Worm (Caenorhabditis elegans) whole organism, L4/young adult: ENCODE data around the gene bgnt-1.3.

Experiments used
- W03F9.2 ChIP-seq: fragments of 150-350 bp; optimal IDR thresholded peaks from 2 replicates; lab custom pipeline; 2014; ENCODE audit warnings: missing biosample characterization, missing genetic modification characterization
- dao-5 ChIP-seq: sonication (generic microtip); optimal IDR thresholded peaks from 2 replicates; lab custom pipeline; 2016; ENCODE audit warnings: missing genotype, missing genetic modification characterization, moderate library complexity, missing compliant biosample characterization
- him-1 ChIP-seq: sonication (generic microtip); optimal IDR thresholded peaks from 2 replicates; lab custom pipeline; 2016; ENCODE audit warnings: missing genotype, missing genetic modification reagents, missing genetic modification characterization, missing compliant biosample characterization

The bgnt-1.3 gene

DNA sequence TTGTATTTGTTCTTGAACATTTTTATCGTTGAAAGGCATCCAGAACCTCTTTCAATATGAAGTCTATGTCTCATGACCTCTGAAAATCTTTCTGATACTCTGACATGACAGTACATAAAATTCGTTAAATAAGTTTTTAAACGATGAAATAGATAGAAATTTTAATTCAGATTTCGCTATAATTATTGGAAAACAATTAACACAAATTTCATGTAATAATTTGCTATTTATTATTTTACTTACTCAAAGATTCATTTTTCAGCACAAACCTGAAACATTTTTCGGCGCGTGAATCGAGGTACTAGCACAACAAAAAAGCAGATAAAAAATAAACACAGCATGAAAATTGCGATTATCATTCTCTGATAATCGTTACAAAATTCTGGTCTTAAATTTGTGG, 10.2 kb upstream of the bgnt-1.3 start, which contains the start of gene T13F3.4:
TSS of gene T13F3.4 (minus strand) at position 101 of the 400 bp plus-strand sequence.
- TF ChIP-seq W03F9.2 = no peak
- TF ChIP-seq him-1 (tag; lab: Kevin White, UChicago) = no peak
- TF ChIP-seq dao-5 = no peak

DNA sequence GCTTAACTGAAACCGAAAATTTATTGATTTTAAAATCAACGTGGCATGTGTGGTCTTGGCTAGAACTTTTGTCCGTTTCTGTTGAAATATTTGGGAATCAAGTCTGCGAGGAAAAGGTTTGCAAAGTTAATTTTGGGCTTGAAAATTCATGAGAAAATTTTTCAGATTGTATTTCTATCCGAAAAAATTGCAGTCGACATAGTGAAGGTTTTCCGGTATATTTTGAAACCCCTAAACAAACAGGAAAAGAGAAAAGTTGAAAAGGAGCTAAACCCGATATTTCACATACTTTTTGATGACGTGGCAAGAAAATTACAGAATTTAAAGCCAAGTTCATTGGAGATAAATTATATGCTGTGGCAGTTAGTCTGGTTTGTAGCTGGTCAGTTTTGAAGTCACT, 3.4 kb upstream of the bgnt-1.3 start, which contains the start of gene nhr-127:
TSS of gene nhr-127 (plus strand) at position 301 of the 400 bp plus-strand sequence.
- TF ChIP-seq him-1 (tag; lab: Kevin White, UChicago) = no peak
- TF ChIP-seq W03F9.2 = no peak
- TF ChIP-seq dao-5 = no peak

DNA sequence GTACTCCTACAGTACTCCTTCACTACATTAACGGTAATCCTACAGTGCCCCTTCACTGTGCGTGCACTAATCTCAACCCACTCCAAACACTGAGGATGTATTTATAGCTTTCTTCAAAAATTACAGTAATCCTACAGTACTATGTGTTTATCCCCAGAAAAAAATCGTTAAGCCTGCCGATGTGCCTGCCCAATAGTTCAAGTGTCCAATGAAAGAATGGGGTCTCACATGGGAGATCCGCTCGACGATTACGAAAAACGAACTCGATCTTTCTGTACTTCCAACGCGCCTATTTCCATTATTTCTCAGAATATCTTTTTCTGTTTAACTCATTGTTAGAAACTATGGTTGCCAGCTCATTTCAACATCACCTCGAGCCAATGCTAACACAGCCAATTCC, 1.8 kb upstream of the bgnt-1.3 start, which contains the start of gene nhr-218:
TSS of gene nhr-218 (plus strand) at position 301 of the 400 bp plus-strand sequence.
- no peak for TF ChIP-seq W03F9.2
- TF ChIP-seq him-1 (tag; lab: Kevin White, UChicago) = no peak
- TF ChIP-seq dao-5 = no peak

DNA sequence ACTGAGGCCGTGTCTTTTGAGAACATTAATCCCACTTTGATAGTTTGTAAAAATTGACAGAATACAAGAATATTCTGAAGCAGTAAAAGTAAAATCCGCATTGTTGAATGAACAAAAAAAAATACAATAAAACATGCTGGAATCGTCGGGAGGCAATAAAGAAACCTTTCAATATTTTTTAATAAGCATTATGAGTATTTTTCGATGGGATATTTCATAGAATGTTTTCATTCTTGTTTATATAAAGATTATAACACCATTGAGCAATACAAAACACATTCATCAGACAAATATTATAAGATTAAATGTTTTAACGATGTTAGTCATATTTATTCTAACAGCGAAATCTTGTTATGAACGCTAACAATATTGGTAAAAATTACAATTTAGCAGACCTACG, 2.6 kb downstream of the bgnt-1.3 start, which contains the start of gene gcy-20:
TSS of gene gcy-20 (minus strand) at position 101 of the 400 bp plus-strand sequence.
- TF ChIP-seq W03F9.2 = no peak
- TF ChIP-seq dao-5 = no peak
- no peak for TF ChIP-seq him-1 (tag; lab: Kevin White, UChicago)

DNA sequence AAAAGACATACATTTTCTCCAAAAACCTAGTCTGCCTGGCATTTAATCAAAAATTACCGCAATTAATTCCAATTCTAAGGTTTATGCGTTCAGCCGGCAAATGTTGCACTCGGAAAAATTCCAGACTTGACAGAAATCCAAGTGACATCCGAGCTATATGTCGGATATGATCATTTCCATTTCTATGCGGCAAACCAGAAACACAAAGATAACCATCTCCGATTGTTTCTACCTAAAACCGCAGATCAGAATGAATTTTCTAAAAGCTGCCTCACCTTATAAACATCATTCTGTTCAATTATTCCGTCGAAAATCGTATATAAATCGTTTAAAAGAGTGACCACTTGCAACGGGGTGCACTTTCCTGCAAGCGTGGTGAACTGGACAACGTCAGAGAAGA, 7.2 kb downstream of the bgnt-1.3 start:
- no peak for TF ChIP-seq him-1 (tag; lab: Kevin White, UChicago)
- no peak for TF ChIP-seq dao-5
- TF ChIP-seq W03F9.2 = no peak

DNA sequence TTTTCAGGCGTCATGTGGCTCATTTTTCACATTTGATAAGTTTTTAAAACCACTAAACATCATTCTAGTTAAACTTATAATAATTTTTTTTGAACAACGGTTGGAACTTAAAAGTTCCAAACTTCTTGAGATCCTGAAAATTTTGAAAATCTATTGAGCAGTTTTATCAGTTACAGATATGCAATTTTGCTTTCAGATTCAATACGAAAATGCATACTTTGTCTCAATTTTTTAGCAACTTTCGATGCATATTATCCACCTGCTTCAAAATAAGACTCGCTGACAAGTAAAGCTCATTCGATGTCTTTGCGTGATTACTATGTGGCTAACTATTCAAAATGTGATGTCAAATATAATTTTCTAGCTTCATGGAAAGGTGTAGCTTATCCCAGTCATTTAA, 9.7 kb downstream of the bgnt-1.3 start, which contains the start of gene srh-95:
TSS of gene srh-95 (plus strand) at position 301 of the 400 bp plus-strand sequence.
- no peak for TF ChIP-seq him-1 (tag; lab: Kevin White, UChicago)
- TF ChIP-seq W03F9.2 = no peak
- no peak for TF ChIP-seq dao-5

DNA sequence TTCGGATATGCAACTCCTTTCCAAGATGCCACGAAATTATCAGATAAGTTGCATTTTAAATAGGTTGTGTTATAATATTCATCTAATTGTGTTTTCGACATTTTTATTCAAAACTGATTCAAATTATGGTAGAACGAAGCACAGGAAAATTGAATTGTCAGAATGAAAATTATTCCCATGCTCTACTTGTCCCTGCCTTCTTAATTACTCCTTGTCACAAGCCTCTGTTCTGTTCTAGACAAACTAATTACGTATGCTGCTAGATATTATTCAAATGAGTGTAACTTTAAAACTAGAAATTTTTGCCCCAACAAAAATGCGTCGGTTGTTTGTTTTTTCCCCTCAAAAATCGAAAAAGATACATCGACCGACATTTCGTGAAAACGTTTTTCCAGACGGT, 12.2 kb downstream of the bgnt-1.3 start, which contains the start of gene srh-104:
TSS of gene srh-104 (minus strand) at position 101 of the 400 bp plus-strand sequence.
- TF ChIP-seq W03F9.2 (no peak), dao-5 (no peak), him-1 (tag; lab: Kevin White, UChicago) (no peak)

DNA sequence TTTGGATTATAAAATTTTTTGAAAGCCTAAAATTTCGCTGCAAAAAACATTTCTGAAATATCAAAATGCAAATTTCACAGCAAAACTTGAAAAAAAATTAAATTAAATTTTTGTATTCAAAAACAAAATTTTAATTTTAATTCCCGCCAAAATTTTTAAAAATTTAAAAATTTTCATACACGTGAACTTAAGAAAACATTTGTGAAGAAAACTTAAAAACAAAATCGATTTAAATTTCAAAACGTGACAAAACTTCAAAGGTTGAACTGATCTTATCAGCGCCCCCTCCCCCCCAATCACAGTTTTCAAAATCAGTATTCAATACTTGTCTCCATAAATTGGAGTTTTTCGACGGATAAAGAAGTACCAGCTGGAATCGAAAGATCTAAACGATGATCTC, 19.1 kb downstream of the bgnt-1.3 start, which contains the start of gene F21H7.5:
TSS of gene F21H7.5 (plus strand) at position 301 of the 400 bp plus-strand sequence.
- no peak for TF ChIP-seq W03F9.2
- no peak for TF ChIP-seq him-1 (tag; lab: Kevin White, UChicago)
- no peak for TF ChIP-seq dao-5

DNA sequence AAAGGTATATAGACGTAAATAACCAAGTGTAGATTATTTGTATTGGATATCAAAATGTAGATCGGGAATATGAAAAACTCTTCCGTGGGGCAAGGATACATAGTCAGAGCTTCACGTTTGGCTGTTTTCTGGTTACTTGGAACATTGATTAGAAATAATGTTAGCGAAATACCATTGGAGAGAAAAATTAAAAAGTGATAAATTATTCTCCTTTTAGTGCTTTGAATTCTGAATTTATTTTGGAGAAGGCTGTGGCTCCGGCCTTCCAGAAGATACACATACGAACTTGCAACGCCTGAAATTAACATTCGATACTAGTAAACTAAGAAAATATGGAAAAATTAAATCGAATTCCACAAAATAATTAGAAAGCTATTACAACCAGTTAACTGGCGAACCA, 20.6 kb downstream of the bgnt-1.3 start, which contains the start of gene srh-98:
TSS of gene srh-98 (minus strand) at position 101 of the 400 bp plus-strand sequence.
- TF ChIP-seq him-1 (tag; lab: Kevin White, UChicago) (no peak), W03F9.2 (no peak), dao-5 (no peak)

DNA sequence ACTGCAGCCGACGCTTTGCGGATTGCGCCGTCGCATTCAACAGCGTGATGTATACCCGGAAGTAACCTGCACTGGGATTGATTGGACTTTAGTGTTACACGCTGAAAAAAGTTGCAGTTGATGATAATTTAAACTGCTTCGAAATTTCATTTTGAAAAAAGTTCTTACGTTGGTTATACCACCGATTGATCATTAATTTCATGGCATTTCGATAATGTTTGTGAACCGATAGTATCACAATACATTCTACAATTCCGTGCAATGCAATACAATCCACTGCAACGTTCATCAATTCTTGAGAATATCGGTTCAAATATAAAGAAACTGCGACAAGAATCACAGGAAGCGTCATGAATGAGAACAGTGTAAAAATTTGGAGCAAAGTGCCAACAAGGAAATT, 21.2 kb downstream of the bgnt-1.3 start, which contains the start of gene F21H7.3:
TSS of gene F21H7.3 (minus strand) at position 101 of the 400 bp plus-strand sequence.
- TF ChIP-seq dao-5 = no peak
- TF ChIP-seq W03F9.2 = no peak
- TF ChIP-seq him-1 (tag; lab: Kevin White, UChicago) = no peak

DNA sequence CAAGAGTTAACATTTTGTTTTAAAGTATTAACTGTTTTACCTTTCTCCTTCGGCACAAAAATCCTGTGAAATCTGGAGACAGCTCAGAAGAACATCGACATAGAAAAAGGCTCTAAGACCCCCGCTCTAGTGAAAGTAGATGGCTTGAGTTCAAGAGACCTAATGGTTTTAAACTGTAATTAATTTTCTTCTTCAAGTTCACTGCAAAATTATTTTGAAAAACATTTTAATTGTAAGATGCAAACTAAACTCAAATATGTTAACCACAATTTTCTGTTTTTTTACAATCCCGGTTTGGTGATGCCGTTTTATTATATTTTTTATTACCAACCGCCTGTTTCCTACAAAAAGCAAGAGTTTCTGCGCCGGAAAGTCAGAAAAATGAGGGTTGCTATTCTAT, 22.7 kb downstream of the bgnt-1.3 start, which contains the start of gene clec-233:
TSS of gene clec-233 (plus strand) at position 301 of the 400 bp plus-strand sequence.
- TF ChIP-seq dao-5 = no peak
- no peak for TF ChIP-seq W03F9.2
- no peak for TF ChIP-seq him-1 (tag; lab: Kevin White, UChicago)

DNA sequence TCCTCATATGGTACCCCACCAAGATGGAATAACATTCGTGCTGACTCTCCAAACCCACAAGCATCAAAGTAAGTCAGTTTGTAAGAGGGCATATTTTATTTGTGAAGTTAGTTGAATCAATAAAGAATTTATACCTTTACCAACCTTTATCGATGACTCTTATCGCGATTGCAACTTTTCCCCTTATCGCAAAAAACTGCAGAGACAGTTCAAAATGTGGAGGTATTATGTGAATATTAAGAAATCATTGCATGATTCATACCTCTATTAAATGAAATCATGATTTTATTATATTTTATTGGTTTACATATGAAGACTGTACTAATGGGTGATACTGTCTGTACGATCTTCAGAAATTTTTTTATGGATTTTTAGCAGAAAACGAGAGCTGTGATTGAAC, 24.1 kb downstream of the bgnt-1.3 start, which contains the start of gene gst-22:
TSS of gene gst-22 (minus strand) at position 103 of the 400 bp plus-strand sequence.
- TF ChIP-seq W03F9.2 (no peak), him-1 (tag; lab: Kevin White, UChicago) (no peak), dao-5 (no peak)

DNA sequence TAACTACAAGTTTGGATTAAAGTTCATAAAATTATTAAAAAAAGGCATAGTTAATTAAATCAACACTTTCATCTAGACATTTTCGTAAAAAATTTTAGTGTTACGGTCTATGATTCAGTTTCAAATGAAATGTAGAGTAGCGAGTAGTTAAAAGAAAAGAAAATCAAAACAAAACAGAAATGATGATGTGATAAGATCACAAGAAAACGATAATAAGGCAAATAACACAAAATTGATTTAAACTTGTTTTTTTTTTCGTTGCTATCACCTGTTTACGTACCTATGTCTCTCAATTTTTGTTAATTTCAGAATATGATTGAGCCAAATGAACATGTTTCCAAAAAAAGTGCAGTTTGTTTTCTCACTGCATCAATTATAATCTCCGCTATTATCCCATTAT, 26.4 kb downstream of the bgnt-1.3 start, which contains the start of the genes F21H7.2 and F21H7.12:
TSS of gene F21H7.2 (minus strand) at position 101 of the 400 bp plus-strand sequence.
TSS of gene F21H7.12 (plus strand) at position 270 of the 400 bp plus-strand sequence.
- TF ChIP-seq him-1 (tag; lab: Kevin White, UChicago) = no peak
- TF ChIP-seq dao-5 = no peak
- TF ChIP-seq W03F9.2 = no peak

DNA sequence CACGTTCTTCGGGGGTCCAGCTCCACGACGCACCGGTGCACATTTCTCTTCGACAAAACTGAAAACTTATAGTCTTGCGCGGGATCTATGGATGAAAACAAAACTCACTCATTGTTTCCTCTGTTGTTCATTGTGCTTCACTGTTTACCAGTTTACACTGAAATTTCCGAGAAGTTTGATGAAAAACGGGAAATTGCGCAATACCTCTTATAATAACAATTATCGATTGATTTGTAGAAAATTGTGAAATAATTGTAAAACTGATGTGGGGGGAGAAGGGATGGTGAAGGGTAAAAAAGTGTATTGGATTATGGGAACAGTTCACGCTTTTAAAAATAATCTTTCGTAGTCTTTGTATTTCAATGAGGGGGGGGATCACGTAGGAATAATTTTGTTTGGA, 26.9 kb downstream of the bgnt-1.3 start:
- TF ChIP-seq W03F9.2 = no peak
- TF ChIP-seq dao-5 = no peak
- no peak for TF ChIP-seq him-1 (tag; lab: Kevin White, UChicago)

DNA sequence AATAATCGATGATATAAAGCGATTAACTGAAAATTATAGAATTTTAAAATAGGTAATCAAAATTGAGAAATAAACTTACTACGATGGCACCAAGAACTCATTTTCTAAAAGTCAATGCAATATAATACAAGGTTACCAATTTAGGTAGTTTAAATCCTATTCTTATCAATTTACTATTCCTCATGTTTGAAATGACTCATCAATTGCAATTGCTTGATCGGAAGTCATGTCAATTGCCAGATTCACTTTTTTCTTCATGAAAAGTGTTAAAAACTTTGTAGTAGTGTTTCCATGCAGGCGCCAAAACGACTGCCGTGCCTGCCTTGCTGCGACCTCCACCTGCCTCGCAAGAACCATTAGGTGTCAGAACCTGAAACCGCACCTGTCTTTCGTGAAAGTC, 29.7 kb downstream of the bgnt-1.3 start, which contains the start of gene F11A5.13:
TSS of gene F11A5.13 (minus strand) at position 101 of the 400 bp plus-strand sequence.
- TF ChIP-seq dao-5 (no peak), W03F9.2 (no peak), him-1 (tag; lab: Kevin White, UChicago) (no peak)
